Fruit fly (Drosophila melanogaster): ENCODE measurements around the gene ph-d.

Gene ph-d

dm6 chrX:2070708-2071063 is 52.4 kb downstream of the ph-d start (continued):
- TF ChIP-seq CG6276 (GFP tag; optimal IDR thresholded peaks at IDR 0.05): peak; percentile 68
- peak; percentile 30 for TF ChIP-seq dac (GFP tag; optimal IDR thresholded peaks at IDR 0.05)
- TF ChIP-seq CG10631 (GFP tag; optimal IDR thresholded peaks at IDR 0.05): peak; percentile 43
- TF ChIP-seq Gug (GFP tag; IDR thresholded peaks at IDR 0.05): peak; percentile 62
- TF ChIP-seq salr (GFP tag; optimal IDR thresholded peaks at IDR 0.05): no peak
- peak; percentile 82 for TF ChIP-seq svp (GFP tag)
- TF ChIP-seq CG4318 (GFP tag; optimal IDR thresholded peaks at IDR 0.05): no peak
- peak; percentile 58; the same call in 1 of the 3 replicates for TF ChIP-seq CG6163 (GFP tag; IDR thresholded peaks at IDR 0.05)
- peak; percentile 74 for TF ChIP-seq CG32006 (GFP tag; optimal IDR thresholded peaks at IDR 0.05)
- peak; percentile 34 for TF ChIP-seq pdm3 (GFP tag; optimal IDR thresholded peaks at IDR 0.05)
- no peak for TF ChIP-seq CG16779 (tag; optimal IDR thresholded peaks at IDR 0.05)
- TF ChIP-seq Sox14 (GFP tag; optimal IDR thresholded peaks at IDR 0.05): peak; percentile 45
- peak; percentile 1 for TF ChIP-seq Ets21C (GFP tag; optimal IDR thresholded peaks at IDR 0.05)
- TF ChIP-seq Blimp-1 (GFP tag; optimal IDR thresholded peaks at IDR 0.05): no peak
- TF ChIP-seq CG7368 (GFP tag; optimal IDR thresholded peaks at IDR 0.05): peak; percentile 50

dm6 chrX:2069787-2070707 is 53.0 kb downstream of the ph-d start:
- peak; percentile 20 for TF ChIP-seq CG16779 (tag; optimal IDR thresholded peaks at IDR 0.05)
- no peak for TF ChIP-seq vri (GFP tag; optimal IDR thresholded peaks at IDR 0.05)

DNA sequence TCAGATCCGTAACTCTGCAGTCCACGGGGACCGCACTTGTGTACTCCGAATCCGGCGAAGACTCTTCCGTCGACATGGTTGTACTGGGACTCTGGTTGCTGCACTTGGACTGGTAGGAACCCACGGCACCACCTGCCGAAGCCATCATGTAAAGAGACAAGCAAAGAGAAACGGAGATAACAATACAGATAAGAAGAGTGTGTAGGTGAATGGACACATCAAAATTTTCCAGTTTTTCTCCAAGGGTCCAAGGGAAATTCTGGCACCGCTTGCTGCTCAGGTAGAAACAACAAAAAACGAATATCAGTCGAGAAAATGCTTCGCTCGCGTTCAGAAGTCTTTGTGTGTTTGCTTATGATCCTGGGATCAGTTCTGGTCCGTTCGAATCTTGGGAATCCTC is 54.8 kb downstream of the ph-d start, which contains the start of gene CG4194:
CG4194 (plus strand) TSS at position 301 of the 400 bp plus-strand sequence.
- TF ChIP-seq spab (GFP tag; optimal IDR thresholded peaks at IDR 0.05) (no peak), fd59A (GFP tag; optimal IDR thresholded peaks at IDR 0.05) (no peak), eg (GFP tag; IDR thresholded peaks at IDR 0.05) (no peak), CG7368 (GFP tag; optimal IDR thresholded peaks at IDR 0.05) (no peak), CG9139 (GFP tag; optimal IDR thresholded peaks at IDR 0.05) (no peak), Sox102F (GFP tag; optimal IDR thresholded peaks at IDR 0.05) (no peak), salr (GFP tag; optimal IDR thresholded peaks at IDR 0.05) (no peak), achi (GFP tag; optimal IDR thresholded peaks at IDR 0.05) (no peak), CG16779 (tag; optimal IDR thresholded peaks at IDR 0.05) (no peak), Sox15 (GFP tag; optimal IDR thresholded peaks at IDR 0.05) (no peak), Eip75B (GFP tag; optimal IDR thresholded peaks at IDR 0.05) (no peak), acj6 (GFP tag; optimal IDR thresholded peaks at IDR 0.05) (no peak), Ets96B (tag; optimal IDR thresholded peaks at IDR 0.05) (no peak), net (GFP tag; optimal IDR thresholded peaks at IDR 0.05) (no peak), Blimp-1 (GFP tag; optimal IDR thresholded peaks at IDR 0.05) (no peak), Ets21C (GFP tag; optimal IDR thresholded peaks at IDR 0.05) (no peak), Hr4 (GFP tag; optimal IDR thresholded peaks at IDR 0.05) (no peak)

- TF ChIP-seq topi (GFP tag; optimal IDR thresholded peaks at IDR 0.05): no peak
- no peak for TF ChIP-seq CG1621 (tag; optimal IDR thresholded peaks at IDR 0.05)
- no peak for TF ChIP-seq CG11294 (GFP tag; IDR thresholded peaks at IDR 0.05)
- no peak for TF ChIP-seq CG32006 (GFP tag; optimal IDR thresholded peaks at IDR 0.05)
- no peak for TF ChIP-seq CG11762 (GFP tag; optimal IDR thresholded peaks at IDR 0.05; ENCODE audit: insufficient read depth)
- no peak for TF ChIP-seq CG9139 (GFP tag; optimal IDR thresholded peaks at IDR 0.05)
- no peak for TF ChIP-seq CG34406 (GFP tag; optimal IDR thresholded peaks at IDR 0.05)
- TF ChIP-seq CG6808 (GFP tag; optimal IDR thresholded peaks at IDR 0.05): no peak
- TF ChIP-seq fd85E (GFP tag; optimal IDR thresholded peaks at IDR 0.05): no peak
Measured at dm6 chrX:2066259-2066658, 56.8 kb downstream of the ph-d start, which contains the start of gene CG14054. CG14054 (minus strand) TSS chrX:2066359.

Measured in whole organism, prepupa.